Worm (Caenorhabditis elegans): ENCODE measurements around the gene M57.1.
A peak's percentile ranks its signal among the peaks of the same experiment; 100 is the strongest.

The M57.1 gene

ce11 chrIV:3523419-3523818 is 8.8 kb upstream of the M57.1 start:
- no peak for TF ChIP-seq nhr-28 (tag; optimal IDR thresholded peaks at IDR 0.05)
- TF ChIP-seq elt-2 (tag; optimal IDR thresholded peaks at IDR 0.05), result no peak
- TF ChIP-seq jun-1 (tag; optimal IDR thresholded peaks at IDR 0.05), result no peak
- TF ChIP-seq egl-27 (tag; optimal IDR thresholded peaks at IDR 0.05), result no peak
- TF ChIP-seq elt-1 (tag; optimal IDR thresholded peaks at IDR 0.05), result no peak
- no peak for TF ChIP-seq eor-1 (tag; optimal IDR thresholded peaks at IDR 0.05)
- no peak for TF ChIP-seq lin-15B (tag; optimal IDR thresholded peaks at IDR 0.05)
- TF ChIP-seq zag-1 (tag; optimal IDR thresholded peaks at IDR 0.05), result no peak
- no peak for TF ChIP-seq lin-39 (tag; optimal IDR thresholded peaks at IDR 0.05)
- no peak for TF ChIP-seq nhr-23 (tag; optimal IDR thresholded peaks at IDR 0.05)
- no peak for TF ChIP-seq ZK546.5 (tag; optimal IDR thresholded peaks at IDR 0.05)
- TF ChIP-seq ceh-16 (tag; optimal IDR thresholded peaks at IDR 0.05), result no peak
- no peak for TF ChIP-seq lsy-12 (tag; optimal IDR thresholded peaks at IDR 0.05)
- TF ChIP-seq nfya-1 (tag; optimal IDR thresholded peaks at IDR 0.05; ENCODE audit: insufficient read depth), result no peak
- no peak for TF ChIP-seq hmg-11 (tag; optimal IDR thresholded peaks at IDR 0.05)
- TF ChIP-seq fos-1 (tag; optimal IDR thresholded peaks at IDR 0.05), result no peak
- no peak for TF ChIP-seq fkh-10 (GFP tag; optimal IDR thresholded peaks at IDR 0.05)

- TF ChIP-seq unc-62 (GFP tag; optimal IDR thresholded peaks at IDR 0.05) (no peak), aly-2 (tag; optimal IDR thresholded peaks at IDR 0.05) (no peak), nhr-25 (tag; optimal IDR thresholded peaks at IDR 0.05) (peak; percentile 14), nhr-23 (tag; optimal IDR thresholded peaks at IDR 0.05) (peak; percentile 21), lsy-12 (tag; optimal IDR thresholded peaks at IDR 0.05) (peak; percentile 45), hmg-11 (tag; optimal IDR thresholded peaks at IDR 0.05) (peak; percentile 10), pha-4 (tag; optimal IDR thresholded peaks at IDR 0.05) (peak; percentile 41), skn-1 (tag; optimal IDR thresholded peaks at IDR 0.05) (peak; percentile 56), lin-39 (tag; optimal IDR thresholded peaks at IDR 0.05) (peak; percentile 48), nhr-43 (tag; optimal IDR thresholded peaks at IDR 0.05; ENCODE audit: poor library complexity, severe bottlenecking) (no peak), jun-1 (tag; optimal IDR thresholded peaks at IDR 0.05) (peak; percentile 29), R02D3.7 (tag; optimal IDR thresholded peaks at IDR 0.05) (no peak), nfya-1 (tag; optimal IDR thresholded peaks at IDR 0.05; ENCODE audit: insufficient read depth) (peak; percentile 25), zag-1 (tag; optimal IDR thresholded peaks at IDR 0.05) (no peak), fkh-2 (tag; optimal IDR thresholded peaks at IDR 0.05) (no peak), elt-2 (tag; optimal IDR thresholded peaks at IDR 0.05) (peak; percentile 28)
Measured at ce11 chrIV:3524584-3525020, 7.7 kb upstream of the M57.1 start.

ce11 chrIV:3526144-3526797 is 6.0 kb upstream of the M57.1 start:
- no peak for TF ChIP-seq jun-1 (tag; optimal IDR thresholded peaks at IDR 0.05)
- TF ChIP-seq ceh-28 (tag; optimal IDR thresholded peaks at IDR 0.05), result peak; percentile 15

ce11 chrIV:3526831-3527404 is 5.3 kb upstream of the M57.1 start, which contains the start of gene M57.2:
Gene M57.2, plus strand, starts transcription at chrIV:3527354.
- TF ChIP-seq lin-39 (tag; optimal IDR thresholded peaks at IDR 0.05), result no peak
- TF ChIP-seq nhr-12 (tag; optimal IDR thresholded peaks at IDR 0.05), result no peak
- no peak for TF ChIP-seq tbx-2 (tag; optimal IDR thresholded peaks at IDR 0.05)
- no peak for TF ChIP-seq elt-1 (tag; optimal IDR thresholded peaks at IDR 0.05)
- TF ChIP-seq fkh-2 (tag; optimal IDR thresholded peaks at IDR 0.05), result no peak
- TF ChIP-seq egl-5 (tag; optimal IDR thresholded peaks at IDR 0.05), result no peak
- TF ChIP-seq ZK546.5 (tag; optimal IDR thresholded peaks at IDR 0.05), result no peak
- TF ChIP-seq mml-1 (tag; optimal IDR thresholded peaks at IDR 0.05), result no peak
- no peak for TF ChIP-seq hmg-11 (tag; optimal IDR thresholded peaks at IDR 0.05)
- no peak for TF ChIP-seq nhr-76 (tag; optimal IDR thresholded peaks at IDR 0.05)
- no peak for TF ChIP-seq snpc-4 (tag; optimal IDR thresholded peaks at IDR 0.05)
- TF ChIP-seq ceh-16 (tag; optimal IDR thresholded peaks at IDR 0.05), result no peak
- TF ChIP-seq sea-2 (GFP tag; optimal IDR thresholded peaks at IDR 0.05), result no peak
- TF ChIP-seq ztf-4 (tag; optimal IDR thresholded peaks at IDR 0.05), result no peak
- TF ChIP-seq ceh-82 (tag; optimal IDR thresholded peaks at IDR 0.05), result no peak
- no peak for TF ChIP-seq fos-1 (tag; optimal IDR thresholded peaks at IDR 0.05)

Data from whole organism, L3 larva.